Fruit fly (Drosophila melanogaster) whole organism, wandering third instar larva: Measurements from ENCODE around the gene CG42729.

Experiments
- Abd-B ChIP-seq: fragments of >200 bp; optimal IDR thresholded peaks from 2 replicates; lab custom pipeline; 2017; ENCODE audit warnings: missing biosample characterization, missing genetic modification characterization
- CG32264 ChIP-seq: fragments of 200-800 bp; sonication (Bioruptor generic); optimal IDR thresholded peaks from 2 replicates; lab custom pipeline; 2016; ENCODE audit warnings: missing biosample characterization, missing genetic modification characterization
- CG9705 ChIP-seq: fragments of 200-800 bp; sonication (Bioruptor generic); optimal IDR thresholded peaks from 2 replicates; lab custom pipeline; 2018; ENCODE audit warnings: missing biosample characterization, mild to moderate bottlenecking, missing genetic modification characterization
- CrebA ChIP-seq: fragments of 200-800 bp; sonication (Bioruptor generic); optimal IDR thresholded peaks from 2 replicates; lab custom pipeline; 2016; ENCODE audit warnings: missing biosample characterization, mild to moderate bottlenecking, missing genetic modification characterization, borderline replicate concordance
- Dfd ChIP-seq: fragments of >200 bp; optimal IDR thresholded peaks from 2 replicates; lab custom pipeline; 2017; ENCODE audit warnings: missing biosample characterization, missing genetic modification characterization
- Dif ChIP-seq: fragments of 200-275, 200-300 bp; sonication (Bioruptor generic); optimal IDR thresholded peaks from 2 replicates; lab custom pipeline; 2018; ENCODE audit warnings: missing biosample characterization, missing genetic modification characterization; ENCODE audit not compliant: partially characterized antibody
- GATAd ChIP-seq: sonication (Bioruptor generic); optimal IDR thresholded peaks from 2 replicates; lab custom pipeline; 2016; ENCODE audit warnings: missing biosample characterization, missing genetic modification characterization
- HLH106 ChIP-seq: fragments of 200-800 bp; optimal IDR thresholded peaks from 3 replicates; lab custom pipeline; 2019; ENCODE audit warnings: missing biosample characterization, mild to moderate bottlenecking, missing genetic modification characterization, moderate library complexity
- Hnf4 ChIP-seq: fragments of 200-800 bp; sonication (Bioruptor generic); optimal IDR thresholded peaks from 2 replicates; lab custom pipeline; 2016; ENCODE audit warnings: missing biosample characterization, mild to moderate bottlenecking, missing genetic modification characterization
- Hr78 ChIP-seq: fragments of >200 bp; optimal IDR thresholded peaks from 2 replicates; lab custom pipeline; 2017; ENCODE audit warnings: missing biosample characterization, missing genetic modification characterization
- Hr83 ChIP-seq: fragments of 200-300 bp; sonication (Bioruptor generic); optimal IDR thresholded peaks from 2 replicates; lab custom pipeline; 2016; ENCODE audit warnings: missing biosample characterization, mild to moderate bottlenecking, missing genetic modification characterization, moderate library complexity; ENCODE audit not compliant: poor library complexity, severe bottlenecking
- Jra ChIP-seq: sonication (Bioruptor generic); optimal IDR thresholded peaks from 2 replicates; lab custom pipeline; 2016; ENCODE audit warnings: missing biosample characterization, missing genetic modification characterization
- Mio ChIP-seq: sonication (Bioruptor generic); optimal IDR thresholded peaks from 2 replicates; lab custom pipeline; 2016; ENCODE audit warnings: missing biosample characterization, missing genetic modification characterization
- Myc ChIP-seq: fragments of >200 bp; optimal IDR thresholded peaks from 2 replicates; lab custom pipeline; 2017
- N ChIP-seq: fragments of >200 bp; optimal IDR thresholded peaks from 2 replicates; lab custom pipeline; 2018; ENCODE audit warnings: missing biosample characterization, missing external identifiers, missing genetic modification characterization
- OdsH ChIP-seq: fragments of 200-800 bp; sonication (Bioruptor generic); optimal IDR thresholded peaks from 2 replicates; lab custom pipeline; 2016; ENCODE audit warnings: missing biosample characterization, mild to moderate bottlenecking, missing genetic modification characterization
- Rel ChIP-seq, 2 experiments: fragments of 200-800 bp; sonication (Bioruptor generic) in 1 of 2; optimal IDR thresholded peaks; 2 replicates in 1 of 2; 3 replicates in 1 of 2; lab custom pipeline; 2016 to 2019; ENCODE audit warnings: mild to moderate bottlenecking in 2 of 2, missing biosample characterization in 2 of 2, missing genetic modification characterization in 2 of 2, moderate library complexity in 1 of 2
- Sp1 ChIP-seq: fragments of 200-800 bp; sonication (Bioruptor generic); optimal IDR thresholded peaks from 3 replicates; lab custom pipeline; 2019; ENCODE audit warnings: missing biosample characterization, mild to moderate bottlenecking, missing genetic modification characterization, moderate library complexity
- Vsx2 ChIP-seq: fragments of 200-300, 225-300 bp; sonication (Bioruptor generic); optimal IDR thresholded peaks from 2 replicates; lab custom pipeline; 2018; ENCODE audit warnings: missing biosample characterization, missing genetic modification characterization; ENCODE audit not compliant: partially characterized antibody
- br ChIP-seq: fragments of 200-800 bp; sonication (Bioruptor generic); optimal IDR thresholded peaks from 2 replicates; lab custom pipeline; 2016; ENCODE audit warnings: missing biosample characterization, missing genetic modification characterization
- brk ChIP-seq: fragments of 200-800 bp; sonication (Bioruptor generic); optimal IDR thresholded peaks from 2 replicates; lab custom pipeline; 2016; ENCODE audit warnings: missing biosample characterization, mild to moderate bottlenecking, missing genetic modification characterization
- dl ChIP-seq, 2 experiments: fragments of 175-275, 200-275 bp in 1 of 2; fragments of 200-275 bp in 1 of 2; sonication (Bioruptor generic); optimal IDR thresholded peaks; lab custom pipeline; 2018; ENCODE audit warnings: mild to moderate bottlenecking in 2 of 2, missing biosample characterization in 2 of 2, missing genetic modification characterization in 2 of 2, moderate library complexity in 2 of 2; ENCODE audit not compliant: partially characterized antibody in 2 of 2, insufficient read depth in 1 of 2
- dmrt93B ChIP-seq: fragments of 200-800 bp; sonication (Bioruptor generic); optimal IDR thresholded peaks from 2 replicates; lab custom pipeline; 2018; ENCODE audit warnings: missing biosample characterization, mild to moderate bottlenecking, missing genetic modification characterization
- dsf ChIP-seq: sonication (Bioruptor generic); optimal IDR thresholded peaks from 2 replicates; lab custom pipeline; 2016; ENCODE audit warnings: missing biosample characterization, missing genetic modification characterization, borderline replicate concordance
- ey ChIP-seq: fragments of 200-800 bp; sonication (Bioruptor generic); optimal IDR thresholded peaks from 2 replicates; lab custom pipeline; 2016; ENCODE audit warnings: missing biosample characterization, missing genetic modification characterization
- foxo ChIP-seq, 2 experiments: fragments of 200-800 bp; sonication (Bioruptor generic); optimal IDR thresholded peaks; 2 replicates in 1 of 2; 3 replicates in 1 of 2; lab custom pipeline; 2016 to 2017; ENCODE audit warnings: missing biosample characterization in 2 of 2, missing genetic modification characterization in 2 of 2
- fru ChIP-seq: fragments of 200-800 bp; sonication (Bioruptor generic); optimal IDR thresholded peaks from 3 replicates; lab custom pipeline; 2016; ENCODE audit warnings: missing biosample characterization, mild to moderate bottlenecking, missing genetic modification characterization
- h ChIP-seq: fragments of 200-800 bp; sonication (Bioruptor generic); optimal IDR thresholded peaks from 3 replicates; lab custom pipeline; 2016; ENCODE audit warnings: missing biosample characterization, mild to moderate bottlenecking, missing genetic modification characterization
- jim ChIP-seq: fragments of 175-275, 200-325 bp; sonication (Bioruptor generic); optimal IDR thresholded peaks from 2 replicates; lab custom pipeline; 2016; ENCODE audit warnings: missing biosample characterization, mild to moderate bottlenecking, missing genetic modification characterization
- lola ChIP-seq: fragments of >200 bp; optimal IDR thresholded peaks from 2 replicates; lab custom pipeline; 2017; ENCODE audit warnings: missing biosample characterization, missing genetic modification characterization
- pan ChIP-seq: fragments of >200 bp; optimal IDR thresholded peaks from 2 replicates; lab custom pipeline; 2017
- psq ChIP-seq: fragments of 200-800 bp; sonication (Bioruptor generic); optimal IDR thresholded peaks from 3 replicates; lab custom pipeline; 2017; ENCODE audit warnings: missing biosample characterization, mild to moderate bottlenecking, missing genetic modification characterization, moderate library complexity
- rgr ChIP-seq: fragments of 200-800 bp; sonication (Bioruptor generic); optimal IDR thresholded peaks from 3 replicates; lab custom pipeline; 2016; ENCODE audit warnings: missing biosample characterization, mild to moderate bottlenecking, missing genetic modification characterization
- sage ChIP-seq: fragments of 200-800 bp; sonication (Bioruptor generic); optimal IDR thresholded peaks from 2 replicates; lab custom pipeline; 2016; ENCODE audit warnings: missing biosample characterization, mild to moderate bottlenecking, missing genetic modification characterization
- sv ChIP-seq: fragments of 200-800 bp; sonication (Bioruptor generic); optimal IDR thresholded peaks from 3 replicates; lab custom pipeline; 2016; ENCODE audit warnings: missing biosample characterization, missing genetic modification characterization
- tai ChIP-seq: sonication (Bioruptor generic); optimal IDR thresholded peaks from 2 replicates; lab custom pipeline; 2016; ENCODE audit warnings: missing biosample characterization, missing genetic modification characterization
- usp ChIP-seq: fragments of >200 bp; optimal IDR thresholded peaks from 2 replicates; lab custom pipeline; 2017; ENCODE audit warnings: missing biosample characterization, missing genetic modification characterization
- woc ChIP-seq: sonication (Bioruptor generic); optimal IDR thresholded peaks from 2 replicates; lab custom pipeline; 2016; ENCODE audit warnings: missing biosample characterization, mild to moderate bottlenecking, missing genetic modification characterization

Gene CG42729

DNA sequence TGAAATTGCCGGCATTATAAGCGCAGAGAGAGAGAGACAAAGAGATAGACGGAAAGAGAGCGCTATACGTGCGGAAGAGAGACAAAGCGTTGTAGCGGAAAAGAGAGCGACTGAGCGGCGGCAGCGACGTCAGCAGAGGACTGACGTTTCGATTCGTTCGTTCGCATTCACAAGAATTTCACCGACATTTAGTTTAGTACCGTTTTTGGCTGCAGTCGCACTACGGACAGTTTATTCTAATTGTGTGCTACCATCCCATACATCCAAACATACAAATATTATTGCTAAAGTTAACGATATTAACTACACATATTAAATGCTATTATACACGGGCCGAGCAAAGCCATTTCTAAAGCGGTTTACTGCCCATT lies 7.9 kb upstream of the CG42729 start, which contains the start of gene CrebA:
Gene CrebA, plus strand, starts transcription at position 168 of the 371 bp plus-strand sequence.
- TF ChIP-seq Hr78 (GFP tag; lab: Kevin White, UChicago) = no peak
- peak; percentile 81 for TF ChIP-seq Vsx2 (GFP tag; lab: Kevin White, UChicago)
- peak; percentile 80 for TF ChIP-seq Hr83
- TF ChIP-seq Rel (GFP tag; optimal IDR thresholded peaks at IDR 0.05; lab: Kevin White, UChicago) = no peak
- peak; percentile 18 for TF ChIP-seq Rel (tag; optimal IDR thresholded peaks at IDR 0.05; lab: Kevin White, UChicago)
- peak; percentile 91 for TF ChIP-seq Dif
- TF ChIP-seq dl (GFP tag; optimal IDR thresholded peaks at IDR 0.05; lab: Kevin White, UChicago; ENCODE audit: insufficient read depth in 1 of 2, partially characterized antibody in 2 of 2) = peak; percentile 83 to 89
- peak; percentile 31 for TF ChIP-seq sage (GFP tag; lab: Kevin White, UChicago)
- no peak for TF ChIP-seq sv (GFP tag; lab: Kevin White, UChicago)

DNA sequence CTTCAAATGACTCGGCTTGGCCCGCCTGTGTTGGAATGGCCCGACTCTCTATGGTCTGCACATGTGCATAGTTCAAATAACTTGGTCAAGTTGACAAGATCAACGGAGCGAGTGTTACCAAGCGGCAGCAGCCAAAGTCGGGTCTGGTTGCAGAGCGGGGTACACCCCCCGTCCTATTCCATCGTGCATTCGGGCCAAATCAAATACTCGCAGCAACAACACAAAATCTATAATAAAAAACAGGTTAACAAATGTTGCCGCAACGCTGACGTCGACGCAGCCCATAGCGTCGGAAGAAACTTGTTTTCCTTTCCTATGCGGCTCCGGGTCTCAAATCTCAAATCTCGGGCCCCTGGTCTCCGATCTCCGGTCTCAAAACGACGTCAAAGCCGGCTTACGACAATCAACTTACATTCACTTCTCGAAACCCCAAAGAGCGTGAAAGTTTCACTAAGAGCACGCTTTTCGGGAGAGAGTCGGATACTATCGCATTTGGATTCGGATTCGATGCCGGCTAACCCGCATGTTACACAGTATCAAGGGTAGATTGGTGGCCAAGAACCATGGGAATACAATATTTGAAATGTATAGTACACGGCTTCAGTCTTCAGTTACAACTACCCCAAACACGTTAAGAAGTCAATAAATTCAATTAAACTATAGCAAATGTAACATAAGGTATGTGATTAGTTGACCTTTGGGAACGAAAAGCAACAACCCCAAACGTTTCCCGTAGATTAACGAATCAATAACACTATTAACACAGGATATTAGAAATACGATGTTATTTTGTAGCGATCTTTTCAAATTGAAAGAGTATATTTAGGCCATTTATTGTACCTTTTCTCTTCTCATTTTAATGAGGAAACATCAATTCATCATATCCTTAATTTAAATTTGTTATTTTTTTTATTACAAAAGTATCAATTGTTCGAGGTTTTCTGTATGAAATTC lies 7.2 kb upstream of the CG42729 start:
- TF ChIP-seq dmrt93B (peak; percentile 78), Abd-B (GFP tag; lab: Kevin White, UChicago) (no peak), tai (GFP tag; lab: Kevin White, UChicago) (peak; percentile 75), psq (GFP tag; lab: Kevin White, UChicago) (peak; percentile 69), lola (GFP tag; lab: Kevin White, UChicago) (no peak), sage (GFP tag; lab: Kevin White, UChicago) (no peak), jim (GFP tag; lab: Kevin White, UChicago) (no peak), CG32264 (GFP tag; lab: Kevin White, UChicago) (no peak), fru (GFP tag; lab: Kevin White, UChicago) (peak; percentile 71), brk (GFP tag; lab: Kevin White, UChicago) (no peak), rgr (GFP tag; lab: Kevin White, UChicago) (peak; percentile 58), pan (lab: Kevin White, UChicago) (peak; percentile 89), GATAd (GFP tag; lab: Kevin White, UChicago) (no peak), usp (no peak), dl (GFP tag; optimal IDR thresholded peaks at IDR 0.05; lab: Kevin White, UChicago; ENCODE audit: insufficient read depth in 1 of 2, partially characterized antibody in 2 of 2) (peak; percentile 53 to 59), foxo (GFP tag; optimal IDR thresholded peaks at IDR 0.05; lab: Kevin White, UChicago) (peak; percentile 32 to 76), Rel (GFP tag; optimal IDR thresholded peaks at IDR 0.05; lab: Kevin White, UChicago) (no peak), Rel (tag; optimal IDR thresholded peaks at IDR 0.05; lab: Kevin White, UChicago) (peak; percentile 15), dsf (GFP tag; lab: Kevin White, UChicago) (no peak), Vsx2 (GFP tag; lab: Kevin White, UChicago) (no peak), N (no peak), Sp1 (GFP tag; lab: Kevin White, UChicago) (peak; percentile 88), Jra (GFP tag; lab: Kevin White, UChicago) (peak; percentile 23), CG9705 (GFP tag; lab: Kevin White, UChicago) (peak; percentile 32), sv (GFP tag; lab: Kevin White, UChicago) (peak; percentile 54), ey (peak; percentile 75), Hnf4 (GFP tag; lab: Kevin White, UChicago) (peak; percentile 75), Mio (GFP tag; lab: Kevin White, UChicago) (no peak), Dif (peak; percentile 88), br (GFP tag; lab: Kevin White, UChicago) (peak; percentile 65), CrebA (GFP tag; lab: Kevin White, UChicago) (peak; percentile 31), Dfd (GFP tag; lab: Kevin White, UChicago) (no peak), Myc (no peak), HLH106 (tag; lab: Kevin White, UChicago) (peak; percentile 77), Hr83 (no peak), h (GFP tag; lab: Kevin White, UChicago) (peak; percentile 57), OdsH (GFP tag; lab: Kevin White, UChicago) (peak; percentile 64), woc (GFP tag; lab: Kevin White, UChicago) (peak; percentile 95), Hr78 (GFP tag; lab: Kevin White, UChicago) (no peak)
